Fruit fly (Drosophila melanogaster) whole organism, prepupa: ENCODE measurements around the gene CG32548.

Source experiments
- CG16779 ChIP-seq: fragments of 200-800 bp; sonication (Bioruptor generic); optimal IDR thresholded peaks from 3 replicates; lab custom pipeline; 2017; ENCODE audit warnings: missing biosample characterization, mild to moderate bottlenecking, missing genetic modification characterization
- CG7368 ChIP-seq: fragments of 200-800 bp; sonication (Bioruptor generic); optimal IDR thresholded peaks from 3 replicates; lab custom pipeline; 2016; ENCODE audit warnings: missing biosample characterization, missing genetic modification characterization
- Sox14 ChIP-seq: fragments of 200-800 bp; sonication (Bioruptor generic); optimal IDR thresholded peaks from 3 replicates; lab custom pipeline; 2016; ENCODE audit warnings: missing biosample characterization, missing genetic modification characterization
- fd85E ChIP-seq: fragments of 200-800 bp; sonication (Bioruptor generic); optimal IDR thresholded peaks from 3 replicates; lab custom pipeline; 2016; ENCODE audit warnings: missing biosample characterization, missing genetic modification characterization

DNA sequence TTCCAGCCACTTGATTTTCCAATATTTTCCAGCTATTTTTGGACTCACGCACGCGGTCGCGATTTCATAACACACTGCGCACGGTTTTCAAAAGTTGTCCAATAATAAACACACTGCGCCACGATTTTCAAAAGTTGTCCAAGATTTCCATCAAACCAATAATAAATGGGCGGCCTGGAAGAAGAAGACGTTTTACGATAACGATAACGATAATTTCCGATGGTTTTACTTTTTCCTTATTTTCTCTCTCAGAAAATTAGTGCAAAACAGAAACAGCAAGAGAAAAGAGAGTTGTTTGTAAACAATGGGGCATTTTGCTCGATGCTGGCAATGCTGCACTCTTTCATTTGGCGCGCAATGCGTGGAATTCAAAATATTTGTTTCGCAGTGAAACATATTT, 30.4 kb downstream of the CG32548 start, which contains the start of gene Nt5b:
- TF ChIP-seq CG7368 (GFP tag; lab: Kevin White, UChicago) (no peak), CG16779 (no peak), fd85E (GFP tag; lab: Kevin White, UChicago) (no peak), Sox14 (GFP tag; lab: Kevin White, UChicago) (no peak)
